Worm (Caenorhabditis elegans): ENCODE measurements around the gene F02E11.4.

DNA sequence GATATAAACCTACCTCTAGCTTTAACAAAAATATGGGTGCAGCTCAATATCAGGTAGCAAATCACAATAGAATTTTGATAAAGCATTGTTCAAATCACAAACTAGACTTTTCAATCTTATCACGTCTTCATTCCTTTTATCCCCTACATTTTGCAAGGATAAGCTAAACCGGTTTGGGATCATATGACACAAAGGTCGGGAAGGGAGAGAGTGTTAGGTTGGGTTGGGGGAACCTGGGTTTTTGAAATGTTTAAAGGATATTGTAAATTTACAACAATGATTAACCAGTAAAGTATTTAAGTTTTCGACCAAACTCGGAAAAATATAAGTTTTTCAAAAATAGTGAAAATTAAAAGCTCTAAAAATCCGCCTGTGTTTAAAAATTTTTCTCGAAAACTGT is 33.5 kb downstream of the F02E11.4 start, which contains the start of gene C17F4.12:
- TF ChIP-seq unc-42 (tag; optimal IDR thresholded peaks at IDR 0.05) (no peak), ama-1 (optimal IDR thresholded peaks at IDR 0.05) (no peak), odd-2 (tag; optimal IDR thresholded peaks at IDR 0.05) (no peak), F13H6.1 (tag; optimal IDR thresholded peaks at IDR 0.05) (no peak)

Measured in whole organism, late embryonic.